Worm (Caenorhabditis elegans) whole organism, young adult: ENCODE results near the gene ZK1240.1.

Experiments
- C06A6.2 ChIP-seq: fragments of 200-800 bp; sonication (Bioruptor generic); conservative IDR thresholded peaks from 2 replicates; pipeline ENCODE4 v1.3.6; 2022; ENCODE audit warnings: missing genetic modification characterization, missing compliant biosample characterization
- T26A5.8 ChIP-seq: sonication (generic microtip); optimal IDR thresholded peaks from 2 replicates; lab custom pipeline; 2016; ENCODE audit warnings: missing genetic modification characterization, missing compliant biosample characterization
- ama-1 ChIP-seq, 3 experiments: fragments of 150-350 bp in 1 of 3; sonication (generic microtip) in 2 of 3; optimal IDR thresholded peaks; 2 replicates each; lab custom pipeline; 2014 to 2018; ENCODE audit warnings: missing biosample characterization in 2 of 3, missing genetic modification characterization in 2 of 3, missing genetic modification reagents in 2 of 3
- attf-5 ChIP-seq: fragments of 200-800 bp; sonication (Bioruptor generic); optimal IDR thresholded peaks from 2 replicates; lab custom pipeline; 2018; ENCODE audit warnings: mild to moderate bottlenecking, missing genetic modification characterization, missing compliant biosample characterization
- attf-6 ChIP-seq: fragments of 200-800 bp; sonication (Bioruptor generic); IDR thresholded peaks from 2 replicates; pipeline ENCODE4 v1.3.6; 2022; ENCODE audit warnings: missing genetic modification reagents, missing genetic modification characterization, missing compliant biosample characterization
- bed-1 ChIP-seq: fragments of 200-800 bp; sonication (Bioruptor generic); IDR thresholded peaks from 2 replicates; pipeline ENCODE4 v1.3.6; 2022; ENCODE audit warnings: missing genetic modification reagents, missing genetic modification characterization, missing compliant biosample characterization
- dpl-1 ChIP-seq: fragments of 150-350 bp; optimal IDR thresholded peaks from 2 replicates; lab custom pipeline; 2014; ENCODE audit warnings: missing biosample characterization, missing genetic modification reagents, missing genetic modification characterization
- rcor-1 ChIP-seq: fragments of 200-800 bp; sonication (Bioruptor generic); IDR thresholded peaks from 2 replicates; pipeline ENCODE4 v1.3.6; 2022; ENCODE audit warnings: missing genetic modification reagents, missing genetic modification characterization, missing compliant biosample characterization
- repo-1 ChIP-seq: sonication (generic microtip); optimal IDR thresholded peaks from 2 replicates; lab custom pipeline; 2017; ENCODE audit warnings: mild to moderate bottlenecking, missing genetic modification characterization, missing compliant biosample characterization
- snpc-4 ChIP-seq, 5 experiments: fragments of 150-350 bp in 1 of 5; sonication (generic microtip) in 4 of 5; optimal IDR thresholded peaks; 2 replicates each; lab custom pipeline; 2014 to 2018; ENCODE audit warnings: missing genetic modification characterization in 5 of 5, missing biosample characterization in 3 of 5, antibody characterized with exemption in 2 of 5, mild to moderate bottlenecking in 2 of 5, missing compliant biosample characterization in 2 of 5, missing genotype in 2 of 5, moderate library complexity in 2 of 5, missing genetic modification reagents in 1 of 5
- unc-62 ChIP-seq: fragments of 150-350 bp; optimal IDR thresholded peaks from 2 replicates; lab custom pipeline; 2014; ENCODE audit warnings: missing biosample characterization, missing genetic modification reagents, missing genetic modification characterization

- TF ChIP-seq snpc-4 (GFP tag; optimal IDR thresholded peaks at IDR 0.05; lab: Kevin White, UChicago) (no peak), snpc-4 (tag; optimal IDR thresholded peaks at IDR 0.05; lab: Kevin White, UChicago) (no peak), C06A6.2 (GFP tag; lab: Robert Waterston, UW) (no peak), T26A5.8 (tag; lab: Kevin White, UChicago) (no peak), unc-62 (GFP tag; lab: Kevin White, UChicago) (no peak), repo-1 (no peak), attf-6 (GFP tag; lab: Robert Waterston, UW) (no peak), bed-1 (GFP tag; lab: Robert Waterston, UW) (no peak), dpl-1 (GFP tag; lab: Kevin White, UChicago) (no peak), rcor-1 (GFP tag; lab: Robert Waterston, UW) (no peak), ama-1 (optimal IDR thresholded peaks at IDR 0.05; lab: Kevin White, UChicago) (no peak), ama-1 (GFP tag; optimal IDR thresholded peaks at IDR 0.05; lab: Kevin White, UChicago) (no peak), attf-5 (no peak)
Observed at ce11 chrII:2352546-2352945, 23.4 kb downstream of the ZK1240.1 start, which contains the start of gene F43C11.10.
